Worm (Caenorhabditis elegans) whole organism, L1 larva: ENCODE data around the gene R09H10.7.

Experiments used
- ceh-82 ChIP-seq, 3 experiments: fragments of 150-350 bp in 1 of 3; sonication (generic microtip) in 2 of 3; optimal IDR thresholded peaks; 2 replicates each; lab custom pipeline; 2014 to 2017; ENCODE audit warnings: missing biosample characterization in 3 of 3, missing genetic modification characterization in 3 of 3
- dsc-1 ChIP-seq: sonication (generic microtip); optimal IDR thresholded peaks from 2 replicates; lab custom pipeline; 2016; ENCODE audit warnings: mild to moderate bottlenecking, missing genetic modification characterization, missing compliant biosample characterization
- hlh-4 ChIP-seq: sonication (generic microtip); optimal IDR thresholded peaks from 2 replicates; lab custom pipeline; 2016; ENCODE audit warnings: mild to moderate bottlenecking, missing genetic modification characterization, missing compliant biosample characterization
- jun-1 ChIP-seq: fragments of 150-350 bp; optimal IDR thresholded peaks from 2 replicates; lab custom pipeline; 2014; ENCODE audit warnings: missing biosample characterization, missing genetic modification reagents, missing genetic modification characterization
- mdl-1 ChIP-seq, 2 experiments: fragments of 150-350 bp; optimal IDR thresholded peaks; 2 replicates each; lab custom pipeline; 2014 to 2017; ENCODE audit warnings: missing biosample characterization in 2 of 2, missing genetic modification characterization in 2 of 2, inconsistent platforms in 1 of 2
- rnt-1 ChIP-seq: sonication (generic microtip); optimal IDR thresholded peaks from 2 replicates; lab custom pipeline; 2016; ENCODE audit warnings: mild to moderate bottlenecking, missing genetic modification characterization, moderate library complexity, missing compliant biosample characterization
- unc-62 ChIP-seq: fragments of 150-350 bp; optimal IDR thresholded peaks from 2 replicates; lab custom pipeline; 2014; ENCODE audit warnings: missing biosample characterization, missing genetic modification reagents, missing genetic modification characterization

DNA sequence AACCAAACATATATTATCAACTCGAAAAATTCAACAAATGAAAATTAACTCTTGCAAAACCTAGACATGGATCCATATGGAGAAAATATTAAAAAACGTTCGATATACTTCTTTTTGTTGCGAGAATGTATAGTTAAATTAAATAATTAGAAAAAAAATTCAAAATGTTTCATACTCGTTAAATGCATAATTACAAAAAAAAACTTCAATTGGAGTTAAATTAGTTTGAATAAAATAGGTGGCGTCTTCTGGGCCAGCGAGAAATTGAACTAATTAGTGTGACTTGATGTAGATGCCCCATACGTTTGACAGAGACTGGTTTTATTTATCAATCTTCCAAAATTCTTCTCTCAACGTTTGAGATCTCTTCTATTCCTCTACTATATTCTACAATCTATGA lies 42.5 kb upstream of the R09H10.7 start, which contains the start of gene lgc-43:
- TF ChIP-seq rnt-1 (no peak), dsc-1 (tag; lab: Kevin White, UChicago) (no peak), mdl-1 (tag; optimal IDR thresholded peaks at IDR 0.05; lab: Kevin White, UChicago) (no peak), jun-1 (tag; lab: Kevin White, UChicago) (no peak), ceh-82 (tag; optimal IDR thresholded peaks at IDR 0.05; lab: Kevin White, UChicago) (no peak), hlh-4 (tag; lab: Kevin White, UChicago) (no peak), unc-62 (GFP tag; lab: Kevin White, UChicago) (no peak)
